Worm (Caenorhabditis elegans): ENCODE results near the gene col-163.

DNA sequence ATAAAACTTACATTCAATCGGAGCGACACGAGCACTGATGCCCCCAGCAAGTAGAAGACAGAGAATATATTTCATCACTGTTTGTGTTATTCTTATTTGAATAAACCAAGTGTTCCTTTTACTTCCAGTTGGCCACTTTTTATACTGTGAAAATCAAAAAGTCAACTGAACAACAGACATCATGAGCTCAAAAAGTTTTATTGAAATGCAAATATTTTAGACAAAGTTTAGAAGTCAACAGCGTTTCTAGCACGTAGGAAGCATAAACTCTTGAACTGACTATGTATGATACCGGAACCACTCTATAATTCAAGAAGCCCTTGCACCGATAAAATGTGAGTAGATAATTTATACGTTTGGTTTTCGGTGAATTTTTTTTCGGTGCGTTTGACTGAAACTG, 31.4 kb downstream of the col-163 start, which contains the start of gene F46B3.14:
- TF ChIP-seq unc-39 (tag; optimal IDR thresholded peaks at IDR 0.05) (no peak), cnd-1 (tag; optimal IDR thresholded peaks at IDR 0.05) (no peak), unc-120 (tag; optimal IDR thresholded peaks at IDR 0.05; ENCODE audit: poor library complexity, severe bottlenecking) (no peak), snpc-4 (tag; optimal IDR thresholded peaks at IDR 0.05) (no peak), pha-4 (tag; optimal IDR thresholded peaks at IDR 0.05) (no peak), nhr-12 (tag; optimal IDR thresholded peaks at IDR 0.05) (no peak), ces-1 (GFP tag; optimal IDR thresholded peaks at IDR 0.05) (no peak), unc-62 (GFP tag; optimal IDR thresholded peaks at IDR 0.05) (no peak), mab-5 (tag; optimal IDR thresholded peaks at IDR 0.05) (no peak), nhr-76 (tag; optimal IDR thresholded peaks at IDR 0.05) (no peak), ztf-11 (tag; optimal IDR thresholded peaks at IDR 0.05) (no peak)

All from whole organism, mixed stage, embryonic.